Worm (Caenorhabditis elegans) whole organism, midembryonic: Measurements from ENCODE around the gene K11H12.7.

ENCODE experiments used
- klf-2 ChIP-seq: fragments of 200-800 bp; sonication (Bioruptor generic); conservative IDR thresholded peaks from 2 replicates; pipeline ENCODE4 v1.3.6; 2022; ENCODE audit warnings: missing genetic modification reagents, missing genetic modification characterization, missing compliant biosample characterization
- ztf-23 ChIP-seq: fragments of 200-800 bp; sonication (Bioruptor generic); IDR thresholded peaks from 2 replicates; pipeline ENCODE4 v1.3.6; 2022; ENCODE audit warnings: missing genetic modification reagents, missing genetic modification characterization, missing compliant biosample characterization
- ztf-29 ChIP-seq: fragments of 200-800 bp; sonication (Bioruptor generic); IDR thresholded peaks from 2 replicates; pipeline ENCODE4 v1.3.6; 2022; ENCODE audit warnings: missing genetic modification reagents, missing genetic modification characterization, missing compliant biosample characterization

ce11 chrIV:682726-683340 lies 17.5 kb downstream of the K11H12.7 start:
- TF ChIP-seq ztf-29 (GFP tag; lab: Robert Waterston, UW) = peak; percentile 79
- TF ChIP-seq klf-2 (GFP tag; lab: Robert Waterston, UW) = peak; percentile 88
- peak; percentile 89 for TF ChIP-seq ztf-23 (GFP tag; lab: Robert Waterston, UW)
